Worm (Caenorhabditis elegans): Measurements from ENCODE around the gene pmk-3.

ce11 chrIV:8189667-8190066 lies 50.6 kb downstream of the pmk-3 start:
- TF ChIP-seq snpc-4 (tag; optimal IDR thresholded peaks at IDR 0.05) (no peak), lsy-12 (tag; optimal IDR thresholded peaks at IDR 0.05) (no peak), R02D3.7 (tag; optimal IDR thresholded peaks at IDR 0.05) (no peak)

Measured in whole organism, L3 larva.